Fruit fly (Drosophila melanogaster): ENCODE data around the gene Syn1.

- TF ChIP-seq CG34367 (tag; optimal IDR thresholded peaks at IDR 0.05) (peak; percentile 16), Ets98B (GFP tag; IDR thresholded peaks at IDR 0.05) (no peak), fd96Ca (GFP tag; IDR thresholded peaks at IDR 0.05) (no peak), EcR (GFP tag; optimal IDR thresholded peaks at IDR 0.05) (no peak), Pif1A (GFP tag; optimal IDR thresholded peaks at IDR 0.05) (peak; percentile 35), CG10348 (GFP tag; IDR thresholded peaks at IDR 0.05) (no peak), CG17806 (tag; optimal IDR thresholded peaks at IDR 0.05) (peak; percentile 46), rn (GFP tag; IDR thresholded peaks at IDR 0.05) (no peak), CG8159 (tag; optimal IDR thresholded peaks at IDR 0.05) (peak; percentile 43), CG8301 (tag; optimal IDR thresholded peaks at IDR 0.05) (peak; percentile 56), CG4496 (GFP tag; IDR thresholded peaks at IDR 0.05) (no peak)
Measured at dm6 chr3L:21715974-21716373, 54.4 kb downstream of the Syn1 start.

All from whole organism, pupa.